Worm (Caenorhabditis elegans): Measurements from ENCODE around the gene F21D12.2.

ce11 chrII:7326997-7327396 lies 9.4 kb downstream of the F21D12.2 start:
- TF ChIP-seq elt-3 (tag; optimal IDR thresholded peaks at IDR 0.05) = no peak
- no peak for TF ChIP-seq nhr-67 (tag; optimal IDR thresholded peaks at IDR 0.05)
- TF ChIP-seq ceh-16 (tag; optimal IDR thresholded peaks at IDR 0.05) = no peak
- peak; percentile 7 for TF ChIP-seq nhr-11 (tag; optimal IDR thresholded peaks at IDR 0.05)
- TF ChIP-seq tbx-2 (tag; optimal IDR thresholded peaks at IDR 0.05) = peak; percentile 39
- TF ChIP-seq nhr-77 (tag; optimal IDR thresholded peaks at IDR 0.05) = no peak

Measured in whole organism, L3 larva.